Fruit fly (Drosophila melanogaster): ENCODE data around the gene Peritrophin-15b.
A peak's percentile ranks its signal among the peaks of the same experiment; 100 is the strongest.

The Peritrophin-15b gene

dm6 chr2L:8384108-8384601 is 10.6 kb downstream of the Peritrophin-15b start, which contains the start of the genes Dad1 and CG13384 (continued):
- TF ChIP-seq HLH4C (GFP tag; IDR thresholded peaks at IDR 0.05; ENCODE audit: partially characterized antibody), result no peak
- TF ChIP-seq CG12744 (GFP tag; optimal IDR thresholded peaks at IDR 0.05), result peak; percentile 77
- peak; percentile 97 for TF ChIP-seq CG31441 (GFP tag; IDR thresholded peaks at IDR 0.05)
- TF ChIP-seq pho (GFP tag; optimal IDR thresholded peaks at IDR 0.05), result peak; percentile 81
- peak; percentile 75 for TF ChIP-seq CG4854 (GFP tag; optimal IDR thresholded peaks at IDR 0.05)
- TF ChIP-seq MTF-1 (GFP tag; optimal IDR thresholded peaks at IDR 0.05; ENCODE audit: borderline replicate concordance), result peak; percentile 64
- TF ChIP-seq fd96Cb (tag; optimal IDR thresholded peaks at IDR 0.05), result peak; percentile 90
- TF ChIP-seq Dbx (GFP tag; IDR thresholded peaks at IDR 0.05), result peak; percentile 93
- TF ChIP-seq Opbp (GFP tag; IDR thresholded peaks at IDR 0.05; ENCODE audit: partially characterized antibody), result peak; percentile 33; the same call in 1 of the 3 replicates
- peak; percentile 40 for TF ChIP-seq CG7987 (GFP tag; optimal IDR thresholded peaks at IDR 0.05)
- peak; percentile 87 for TF ChIP-seq CG14441 (GFP tag; IDR thresholded peaks at IDR 0.05)
- TF ChIP-seq dmrt11E (tag; optimal IDR thresholded peaks at IDR 0.05), result peak; percentile 91
- TF ChIP-seq CG34422 (GFP tag; IDR thresholded peaks at IDR 0.05), result peak; percentile 88
- TF ChIP-seq CG17361 (GFP tag; IDR thresholded peaks at IDR 0.05), result peak; percentile 98
- TF ChIP-seq hkb (optimal IDR thresholded peaks at IDR 0.05), result no peak
- peak; percentile 85 for TF ChIP-seq hkb (GFP tag; IDR thresholded peaks at IDR 0.05)
- TF ChIP-seq CG42726 (GFP tag; IDR thresholded peaks at IDR 0.05; ENCODE audit: partially characterized antibody), result peak; percentile 49; the same call in 1 of the 2 replicates
- TF ChIP-seq Atf-2 (GFP tag; optimal IDR thresholded peaks at IDR 0.05), result peak; percentile 21
- peak; percentile 97 for TF ChIP-seq CG12659 (GFP tag; optimal IDR thresholded peaks at IDR 0.05)
- peak; percentile 68 for TF ChIP-seq Awh (GFP tag; IDR thresholded peaks at IDR 0.05)
- peak; percentile 81 for TF ChIP-seq CG2202 (tag; optimal IDR thresholded peaks at IDR 0.05)
- peak; percentile 84 for TF ChIP-seq CG2889 (GFP tag; IDR thresholded peaks at IDR 0.05)
- no peak for TF ChIP-seq Sin3A (optimal IDR thresholded peaks at IDR 0.05)
- peak; percentile 93 for TF ChIP-seq trem (tag; optimal IDR thresholded peaks at IDR 0.05)
- TF ChIP-seq Dfd (GFP tag; optimal IDR thresholded peaks at IDR 0.05), result no peak
- TF ChIP-seq vnd (GFP tag; IDR thresholded peaks at IDR 0.05; ENCODE audit: partially characterized antibody), result no peak
- TF ChIP-seq Jarid2 (GFP tag; optimal IDR thresholded peaks at IDR 0.05), result peak; percentile 69
- TF ChIP-seq CG7839 (tag; optimal IDR thresholded peaks at IDR 0.05), result peak; percentile 96
- peak; percentile 44 for TF ChIP-seq CG13624 (GFP tag; optimal IDR thresholded peaks at IDR 0.05)
- no peak for TF ChIP-seq CG1792 (GFP tag; optimal IDR thresholded peaks at IDR 0.05)
- TF ChIP-seq CG31388 (GFP tag; optimal IDR thresholded peaks at IDR 0.05), result peak; percentile 78
- TF ChIP-seq oc (tag; optimal IDR thresholded peaks at IDR 0.05), result peak; percentile 91
- TF ChIP-seq CG2678 (tag; optimal IDR thresholded peaks at IDR 0.05), result peak; percentile 97
- TF ChIP-seq CG6254 (GFP tag; optimal IDR thresholded peaks at IDR 0.05), result peak; percentile 71
- TF ChIP-seq tll (GFP tag; optimal IDR thresholded peaks at IDR 0.05), result peak in 1 of 2 experiments; percentile 50
- TF ChIP-seq cato (GFP tag; optimal IDR thresholded peaks at IDR 0.05; ENCODE audit: borderline replicate concordance), result peak; percentile 84
- TF ChIP-seq Spps (tag; optimal IDR thresholded peaks at IDR 0.05), result peak; percentile 82
- TF ChIP-seq Dek (tag; optimal IDR thresholded peaks at IDR 0.05), result peak; percentile 96
- TF ChIP-seq salm (tag; optimal IDR thresholded peaks at IDR 0.05), result peak; percentile 87
- TF ChIP-seq CG12942 (GFP tag; optimal IDR thresholded peaks at IDR 0.05), result peak; percentile 86
- TF ChIP-seq CG11504 (tag; optimal IDR thresholded peaks at IDR 0.05), result peak; percentile 89
- TF ChIP-seq Scr (GFP tag; IDR thresholded peaks at IDR 0.05; ENCODE audit: partially characterized antibody), result peak; percentile 60
- peak; percentile 44 for TF ChIP-seq Dad (GFP tag; optimal IDR thresholded peaks at IDR 0.05)
- TF ChIP-seq Dip3 (GFP tag; optimal IDR thresholded peaks at IDR 0.05), result peak; percentile 67
- peak; percentile 81 for TF ChIP-seq toy (GFP tag; IDR thresholded peaks at IDR 0.05)
- peak; percentile 91 for TF ChIP-seq lilli (GFP tag; optimal IDR thresholded peaks at IDR 0.05)
- TF ChIP-seq CG32532 (GFP tag; IDR thresholded peaks at IDR 0.05), result peak; percentile 96
- peak; percentile 68 for TF ChIP-seq chn (GFP tag; optimal IDR thresholded peaks at IDR 0.05)
- TF ChIP-seq mirr (GFP tag; optimal IDR thresholded peaks at IDR 0.05), result peak; percentile 52
- TF ChIP-seq Hsf (GFP tag; optimal IDR thresholded peaks at IDR 0.05), result peak; percentile 90
